Fruit fly (Drosophila melanogaster) whole organism, adult: ENCODE measurements around the gene CG33181.

Source experiments
- CG11617 ChIP-seq: fragments of 200-800 bp; sonication (Bioruptor generic); optimal IDR thresholded peaks from 2 replicates; lab custom pipeline; 2017; ENCODE audit warnings: mild to moderate bottlenecking, missing biosample characterization, missing genetic modification reagents, missing genetic modification characterization
- CG12768 ChIP-seq: fragments of 200-800 bp; sonication (Bioruptor generic); optimal IDR thresholded peaks from 2 replicates; lab custom pipeline; 2017; ENCODE audit warnings: missing biosample characterization, missing genetic modification characterization, mild to moderate bottlenecking, moderate library complexity, missing genetic modification reagents
- CG14711 ChIP-seq: fragments of 200-800 bp; sonication (Bioruptor generic); optimal IDR thresholded peaks from 2 replicates; lab custom pipeline; 2018; ENCODE audit warnings: missing biosample characterization, mild to moderate bottlenecking, missing genetic modification characterization, moderate library complexity
- CG1620 ChIP-seq: fragments of 200-800 bp; sonication (Bioruptor generic); optimal IDR thresholded peaks from 2 replicates; lab custom pipeline; 2016; ENCODE audit warnings: missing biosample characterization, missing genetic modification characterization
- CG33017 ChIP-seq: fragments of 200-800 bp; sonication (Bioruptor generic); optimal IDR thresholded peaks from 2 replicates; lab custom pipeline; 2018; ENCODE audit warnings: missing biosample characterization, mild to moderate bottlenecking, missing genetic modification characterization, moderate library complexity
- CG5204 ChIP-seq: fragments of 200-800 bp; sonication (Bioruptor generic); optimal IDR thresholded peaks from 2 replicates; lab custom pipeline; 2016; ENCODE audit warnings: missing biosample characterization, missing genetic modification characterization
- CG7045 ChIP-seq: fragments of 200-800 bp; sonication (Bioruptor generic); optimal IDR thresholded peaks from 2 replicates; lab custom pipeline; 2017; ENCODE audit warnings: missing biosample characterization, mild to moderate bottlenecking, missing genetic modification characterization
- CG7101 ChIP-seq: fragments of 200-800 bp; sonication (Bioruptor generic); optimal IDR thresholded peaks from 2 replicates; lab custom pipeline; 2018; ENCODE audit warnings: missing biosample characterization, mild to moderate bottlenecking, missing genetic modification characterization, moderate library complexity
- Clk ChIP-seq: fragments of 200-800 bp; sonication (Bioruptor generic); optimal IDR thresholded peaks from 2 replicates; lab custom pipeline; 2017; ENCODE audit warnings: missing biosample characterization, missing genetic modification characterization
- Crg-1 ChIP-seq: fragments of 200-800 bp; sonication (Bioruptor generic); optimal IDR thresholded peaks from 2 replicates; lab custom pipeline; 2016; ENCODE audit warnings: missing biosample characterization, missing genetic modification characterization
- Hr96 ChIP-seq: fragments of 200-800 bp; sonication (Bioruptor generic); optimal IDR thresholded peaks from 2 replicates; lab custom pipeline; 2016; ENCODE audit warnings: missing biosample characterization, missing genetic modification characterization
- Mnt ChIP-seq: fragments of 200-800 bp; sonication (Bioruptor generic); optimal IDR thresholded peaks from 2 replicates; lab custom pipeline; 2016; ENCODE audit warnings: missing biosample characterization, mild to moderate bottlenecking, missing genetic modification characterization
- bab1 ChIP-seq: fragments of 200-800 bp; sonication (Bioruptor generic); optimal IDR thresholded peaks from 3 replicates; lab custom pipeline; 2019; ENCODE audit warnings: missing biosample characterization, mild to moderate bottlenecking, missing genetic modification characterization, moderate library complexity
- cic ChIP-seq: fragments of 200-800 bp; sonication (Bioruptor generic); optimal IDR thresholded peaks from 2 replicates; lab custom pipeline; 2017; ENCODE audit warnings: missing biosample characterization, mild to moderate bottlenecking, missing genetic modification characterization, moderate library complexity
- cnc ChIP-seq, 2 experiments: fragments of >200 bp; optimal IDR thresholded peaks; 2 replicates each; lab custom pipeline; 2017
- kay ChIP-seq: fragments of 200-800 bp; sonication (Bioruptor generic); peaks from one replicate; lab custom pipeline; 2016; ENCODE audit warnings: missing biosample characterization, missing genetic modification characterization, borderline replicate concordance
- ovo ChIP-seq: fragments of 200-800 bp; sonication (Bioruptor generic); optimal IDR thresholded peaks from 2 replicates; lab custom pipeline; 2016; ENCODE audit warnings: missing biosample characterization, missing genetic modification characterization
- pad ChIP-seq: fragments of 200-800 bp; sonication (Bioruptor generic); optimal IDR thresholded peaks from 3 replicates; lab custom pipeline; 2017; ENCODE audit warnings: missing biosample characterization, missing genetic modification characterization, mild to moderate bottlenecking, moderate library complexity, missing genetic modification reagents
- tj ChIP-seq: fragments of 200-800 bp; sonication (Bioruptor generic); optimal IDR thresholded peaks from 3 replicates; lab custom pipeline; 2017; ENCODE audit warnings: missing biosample characterization, mild to moderate bottlenecking, missing genetic modification characterization, moderate library complexity
- toe ChIP-seq: fragments of 200-800 bp; sonication (Bioruptor generic); optimal IDR thresholded peaks from 2 replicates; lab custom pipeline; 2016; ENCODE audit warnings: missing biosample characterization, missing genetic modification characterization

Gene CG33181

dm6 chrX:8490976-8491345 lies 1.8 kb downstream of the CG33181 start:
- TF ChIP-seq CG1620 (no peak), cic (GFP tag; lab: Kevin White, UChicago) (no peak)

DNA sequence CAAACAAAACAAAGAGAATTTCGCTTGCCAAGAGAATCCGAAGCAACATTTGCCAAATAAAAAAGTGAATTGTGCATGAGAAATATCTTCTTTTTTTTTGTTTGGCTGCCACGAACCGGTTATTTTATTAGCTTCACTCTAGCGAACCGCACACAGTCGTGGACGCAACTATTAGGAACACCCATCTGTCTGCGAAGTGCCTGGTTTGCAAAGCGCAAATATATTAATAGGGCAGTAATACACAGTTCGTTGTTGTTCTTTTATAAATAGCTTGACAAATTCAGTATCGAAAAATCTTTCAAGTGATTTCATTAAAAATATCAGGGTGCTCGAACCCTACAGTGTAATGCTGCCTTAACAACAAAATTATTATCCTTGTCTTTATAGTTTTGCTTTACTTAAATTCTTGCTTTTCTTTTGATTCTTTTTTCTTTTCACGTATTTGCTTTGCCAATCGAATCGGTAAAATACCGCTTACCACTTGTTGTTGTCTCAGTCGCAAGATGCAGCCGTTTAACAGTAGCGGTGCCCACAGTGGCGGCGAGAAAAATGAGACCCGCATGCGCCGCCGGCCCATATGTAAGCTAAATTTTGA lies 2.4 kb downstream of the CG33181 start:
- TF ChIP-seq bab1 (GFP tag; lab: Kevin White, UChicago) (peak; percentile 95), CG1620 (peak; percentile 31), CG5204 (GFP tag; lab: Kevin White, UChicago) (no peak)

dm6 chrX:8492849-8493248 lies 3.7 kb downstream of the CG33181 start:
- TF ChIP-seq CG33017 (tag; lab: Kevin White, UChicago) (peak; percentile 22), Crg-1 (GFP tag; lab: Kevin White, UChicago) (peak; percentile 68), CG11617 (GFP tag; lab: Kevin White, UChicago) (peak; percentile 36), CG7101 (tag; lab: Kevin White, UChicago) (peak; percentile 80), CG12768 (GFP tag; lab: Kevin White, UChicago) (no peak), Hr96 (GFP tag; lab: Kevin White, UChicago) (no peak), tj (GFP tag; lab: Kevin White, UChicago) (peak; percentile 47), pad (GFP tag; lab: Kevin White, UChicago) (peak; percentile 58), toe (GFP tag; lab: Kevin White, UChicago) (no peak), CG1620 (peak; percentile 58), CG7045 (peak; percentile 67), bab1 (GFP tag; lab: Kevin White, UChicago) (peak; percentile 99), CG14711 (tag; lab: Kevin White, UChicago) (peak; percentile 82), kay (no peak), Clk (GFP tag; lab: Kevin White, UChicago) (no peak), ovo (no peak)

dm6 chrX:8493473-8493872 lies 4.3 kb downstream of the CG33181 start:
- TF ChIP-seq CG11617 (GFP tag; lab: Kevin White, UChicago) (no peak), Clk (GFP tag; lab: Kevin White, UChicago) (no peak), CG1620 (no peak), CG12768 (GFP tag; lab: Kevin White, UChicago) (no peak), CG7045 (no peak), CG5204 (GFP tag; lab: Kevin White, UChicago) (no peak), Hr96 (GFP tag; lab: Kevin White, UChicago) (no peak), bab1 (GFP tag; lab: Kevin White, UChicago) (peak; percentile 60), CG14711 (tag; lab: Kevin White, UChicago) (no peak), pad (GFP tag; lab: Kevin White, UChicago) (no peak), toe (GFP tag; lab: Kevin White, UChicago) (no peak), Crg-1 (GFP tag; lab: Kevin White, UChicago) (no peak), cic (GFP tag; lab: Kevin White, UChicago) (no peak), ovo (peak; percentile 21), CG7101 (tag; lab: Kevin White, UChicago) (peak; percentile 12), kay (no peak), CG33017 (tag; lab: Kevin White, UChicago) (no peak), cnc (optimal IDR thresholded peaks at IDR 0.05; lab: Kevin White, UChicago) (no peak)

DNA sequence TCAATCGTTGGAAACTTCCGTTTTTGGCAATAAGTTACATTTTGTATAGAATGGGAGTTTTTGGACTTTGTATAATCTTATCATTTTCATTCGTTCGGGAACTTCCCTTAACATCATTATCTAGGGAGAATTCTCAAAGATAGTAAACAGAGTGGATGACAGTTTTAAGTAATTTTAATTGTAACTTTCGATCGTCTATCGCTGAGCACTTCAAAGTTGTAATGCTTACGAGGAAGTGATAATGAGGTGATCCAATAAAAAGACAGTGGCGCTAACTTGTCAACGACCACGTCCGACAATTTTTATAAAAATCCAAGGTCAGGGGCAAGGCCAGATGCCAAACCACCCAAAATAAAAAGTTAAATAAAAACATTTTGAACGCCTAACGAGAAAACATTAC lies 7.2 kb downstream of the CG33181 start:
- TF ChIP-seq CG33017 (tag; lab: Kevin White, UChicago) (no peak), Clk (GFP tag; lab: Kevin White, UChicago) (no peak), cic (GFP tag; lab: Kevin White, UChicago) (peak; percentile 4), CG5204 (GFP tag; lab: Kevin White, UChicago) (no peak), tj (GFP tag; lab: Kevin White, UChicago) (no peak), ovo (no peak), Crg-1 (GFP tag; lab: Kevin White, UChicago) (no peak)

DNA sequence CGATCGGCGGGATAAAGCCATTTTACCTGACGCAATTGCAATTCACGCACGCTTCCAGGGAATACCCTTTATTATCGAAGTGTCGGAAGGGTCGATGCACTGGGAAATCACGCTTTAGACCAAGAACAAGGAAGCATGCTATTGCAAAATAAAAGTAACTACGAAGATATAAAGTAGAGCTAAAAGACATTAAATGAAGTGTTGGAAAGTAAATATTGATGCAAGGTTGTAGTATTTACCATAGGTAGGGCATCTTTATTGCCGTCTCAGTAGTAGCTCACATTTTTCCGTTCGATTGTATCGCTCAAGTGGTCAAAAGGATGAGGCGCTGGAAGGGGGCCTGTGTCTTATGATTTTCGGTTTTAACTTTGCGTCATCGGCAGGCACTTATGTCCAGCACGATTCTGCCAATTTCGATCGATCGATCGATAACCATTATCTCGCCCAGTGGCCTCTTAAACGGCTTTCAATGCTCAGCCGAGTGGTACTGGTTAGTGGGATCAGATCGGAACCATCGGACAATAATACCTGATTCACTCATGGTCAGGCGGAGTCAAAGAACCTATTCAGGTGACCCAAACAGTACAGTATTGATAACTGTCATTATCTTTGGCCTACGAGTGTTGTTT lies 8.6 kb downstream of the CG33181 start:
- TF ChIP-seq CG7101 (tag; lab: Kevin White, UChicago) (peak; percentile 1), Crg-1 (GFP tag; lab: Kevin White, UChicago) (no peak)

DNA sequence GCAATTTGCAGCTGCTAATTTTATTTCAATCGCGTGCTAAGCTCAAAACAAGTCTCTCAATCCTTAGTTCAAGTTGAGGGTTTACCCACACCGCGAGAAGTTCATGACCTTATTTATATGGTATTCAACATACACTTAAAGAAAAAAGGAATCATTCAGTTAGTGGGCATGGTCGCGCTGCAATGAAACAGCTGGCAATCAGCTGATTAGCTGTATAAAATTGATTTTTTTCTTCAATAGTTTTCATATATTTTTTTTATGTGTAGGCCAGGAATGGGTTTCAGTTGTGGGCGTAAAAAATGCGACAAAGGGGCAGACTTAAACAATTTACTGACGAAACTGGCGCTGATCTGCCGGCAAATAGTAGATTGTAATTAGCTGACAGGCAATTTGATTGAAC lies 10.0 kb downstream of the CG33181 start:
- TF ChIP-seq pad (GFP tag; lab: Kevin White, UChicago) (no peak), CG14711 (tag; lab: Kevin White, UChicago) (no peak), CG7101 (tag; lab: Kevin White, UChicago) (no peak), Crg-1 (GFP tag; lab: Kevin White, UChicago) (no peak), CG11617 (GFP tag; lab: Kevin White, UChicago) (no peak), cic (GFP tag; lab: Kevin White, UChicago) (no peak), tj (GFP tag; lab: Kevin White, UChicago) (no peak), CG5204 (GFP tag; lab: Kevin White, UChicago) (no peak), Mnt (GFP tag; lab: Kevin White, UChicago) (no peak), Hr96 (GFP tag; lab: Kevin White, UChicago) (no peak), CG1620 (no peak), toe (GFP tag; lab: Kevin White, UChicago) (no peak), CG33017 (tag; lab: Kevin White, UChicago) (no peak), ovo (no peak), CG12768 (GFP tag; lab: Kevin White, UChicago) (no peak), CG7045 (no peak), bab1 (GFP tag; lab: Kevin White, UChicago) (no peak), cnc (optimal IDR thresholded peaks at IDR 0.05; lab: Kevin White, UChicago) (no peak), kay (no peak), Clk (GFP tag; lab: Kevin White, UChicago) (no peak)
